Worm (Caenorhabditis elegans): ENCODE data around the gene fbxb-82.

Gene fbxb-82

DNA sequence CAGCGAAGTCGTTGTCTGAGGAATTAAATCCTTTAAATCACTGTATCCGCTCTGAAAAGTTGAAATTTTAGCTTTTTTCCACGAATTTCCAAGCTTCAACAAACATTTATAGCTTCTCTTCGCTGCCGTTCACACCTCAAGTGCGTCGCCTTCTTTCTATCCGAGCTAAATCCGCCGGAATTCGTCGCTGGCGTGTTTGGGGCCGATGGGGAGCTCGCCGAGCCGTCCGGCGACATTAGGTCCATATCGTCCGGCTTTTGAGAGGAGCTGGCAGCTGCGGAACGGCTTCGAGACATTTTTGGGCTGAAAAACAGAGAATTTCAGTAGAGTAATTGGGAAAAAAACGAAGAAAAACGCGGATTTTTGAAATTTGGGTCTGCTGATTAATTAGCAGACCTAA, 44.8 kb upstream of the fbxb-82 start, which contains the start of gene mxl-2:
mxl-2 (minus strand) TSS at position 303 of the 400 bp plus-strand sequence.
- no peak for TF ChIP-seq snpc-4 (tag; optimal IDR thresholded peaks at IDR 0.05)
- no peak for TF ChIP-seq unc-62 (GFP tag; optimal IDR thresholded peaks at IDR 0.05)
- TF ChIP-seq drap-1 (GFP tag; optimal IDR thresholded peaks at IDR 0.05): no peak
- no peak for TF ChIP-seq ceh-39 (tag; optimal IDR thresholded peaks at IDR 0.05)
- no peak for TF ChIP-seq bed-3 (GFP tag; optimal IDR thresholded peaks at IDR 0.05)
- no peak for TF ChIP-seq nhr-28 (tag; optimal IDR thresholded peaks at IDR 0.05)
- no peak for TF ChIP-seq blmp-1 (tag; optimal IDR thresholded peaks at IDR 0.05)
- no peak for TF ChIP-seq nhr-76 (tag; optimal IDR thresholded peaks at IDR 0.05)
- no peak for TF ChIP-seq ham-2 (GFP tag; optimal IDR thresholded peaks at IDR 0.05)
- no peak for TF ChIP-seq tbx-8 (GFP tag; optimal IDR thresholded peaks at IDR 0.05)
- TF ChIP-seq sem-2 (GFP tag; optimal IDR thresholded peaks at IDR 0.05): no peak
- no peak for TF ChIP-seq mab-5 (tag; optimal IDR thresholded peaks at IDR 0.05)
- TF ChIP-seq cnd-1 (tag; optimal IDR thresholded peaks at IDR 0.05): no peak
- TF ChIP-seq lin-32 (GFP tag; optimal IDR thresholded peaks at IDR 0.05): no peak
- no peak for TF ChIP-seq unc-120 (tag; optimal IDR thresholded peaks at IDR 0.05; ENCODE audit: poor library complexity, severe bottlenecking)

- TF ChIP-seq bed-3 (GFP tag; optimal IDR thresholded peaks at IDR 0.05) (no peak), zip-8 (tag; optimal IDR thresholded peaks at IDR 0.05) (peak; percentile 83)
These were observed 41.3 kb upstream of the fbxb-82 start for ce11 chrIII:184335-184734.

DNA sequence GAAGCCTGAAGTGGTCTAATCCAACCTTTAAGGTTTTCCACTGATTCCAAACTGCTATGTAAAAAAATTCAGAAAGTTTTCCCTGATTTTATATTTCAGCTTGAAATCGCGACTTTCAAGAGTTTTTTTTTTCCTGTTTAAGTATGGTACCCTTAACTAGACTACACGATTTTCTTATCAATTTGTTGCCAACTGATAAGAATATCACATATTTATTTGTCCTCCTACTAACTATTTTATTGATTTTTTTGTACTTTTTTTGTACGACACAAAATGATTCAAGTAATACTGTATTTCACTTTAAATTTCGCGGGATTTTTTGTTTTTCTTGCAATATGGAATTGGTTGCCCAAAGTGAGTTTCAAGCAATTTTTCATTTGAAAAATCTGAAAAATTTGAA, 40.1 kb upstream of the fbxb-82 start:
- no peak for TF ChIP-seq unc-62 (GFP tag; optimal IDR thresholded peaks at IDR 0.05)
- TF ChIP-seq elt-1 (tag; optimal IDR thresholded peaks at IDR 0.05; ENCODE audit: borderline replicate concordance, insufficient read depth): no peak
- no peak for TF ChIP-seq ces-1 (GFP tag; optimal IDR thresholded peaks at IDR 0.05)
- no peak for TF ChIP-seq elt-3 (tag; optimal IDR thresholded peaks at IDR 0.05)
- no peak for TF ChIP-seq tbx-8 (GFP tag; optimal IDR thresholded peaks at IDR 0.05)
- TF ChIP-seq drap-1 (GFP tag; optimal IDR thresholded peaks at IDR 0.05): no peak
- TF ChIP-seq nhr-2 (tag; optimal IDR thresholded peaks at IDR 0.05): no peak
- TF ChIP-seq flh-1 (GFP tag; optimal IDR thresholded peaks at IDR 0.05): no peak
- TF ChIP-seq ceh-43 (GFP tag; optimal IDR thresholded peaks at IDR 0.05): no peak
- no peak for TF ChIP-seq hlh-1 (tag; optimal IDR thresholded peaks at IDR 0.05)
- no peak for TF ChIP-seq ceh-83 (GFP tag; optimal IDR thresholded peaks at IDR 0.05)
- no peak for TF ChIP-seq pha-4 (tag; optimal IDR thresholded peaks at IDR 0.05)
- TF ChIP-seq mls-2 (tag; optimal IDR thresholded peaks at IDR 0.05): no peak
- no peak for TF ChIP-seq nhr-76 (tag; optimal IDR thresholded peaks at IDR 0.05)

ce11 chrIII:182080-182479, 39.1 kb upstream of the fbxb-82 start, which contains the start of gene F40G9.15:
F40G9.15 (plus strand) TSS chrIII:182380.
- TF ChIP-seq unc-39 (tag; optimal IDR thresholded peaks at IDR 0.05) (no peak), ceh-43 (GFP tag; optimal IDR thresholded peaks at IDR 0.05) (no peak), cnd-1 (tag; optimal IDR thresholded peaks at IDR 0.05) (no peak), mls-2 (tag; optimal IDR thresholded peaks at IDR 0.05) (no peak), ces-1 (GFP tag; optimal IDR thresholded peaks at IDR 0.05) (no peak), M03D4.4 (tag; optimal IDR thresholded peaks at IDR 0.05) (no peak), tbx-8 (GFP tag; optimal IDR thresholded peaks at IDR 0.05) (no peak), mab-5 (tag; optimal IDR thresholded peaks at IDR 0.05) (no peak), unc-62 (GFP tag; optimal IDR thresholded peaks at IDR 0.05) (no peak), pha-4 (tag; optimal IDR thresholded peaks at IDR 0.05) (no peak)

ce11 chrIII:180963-181362, 37.9 kb upstream of the fbxb-82 start, which contains the start of gene F40G9.5:
F40G9.5 (plus strand) TSS chrIII:181263.
- no peak for TF ChIP-seq sptf-1 (tag; optimal IDR thresholded peaks at IDR 0.05)
- no peak for TF ChIP-seq elt-3 (tag; optimal IDR thresholded peaks at IDR 0.05)
- TF ChIP-seq nhr-2 (tag; optimal IDR thresholded peaks at IDR 0.05): no peak
- TF ChIP-seq lsy-2 (tag; optimal IDR thresholded peaks at IDR 0.05): no peak
- no peak for TF ChIP-seq bed-3 (GFP tag; optimal IDR thresholded peaks at IDR 0.05)
- TF ChIP-seq lin-13 (tag; optimal IDR thresholded peaks at IDR 0.05): no peak
- no peak for TF ChIP-seq unc-62 (GFP tag; optimal IDR thresholded peaks at IDR 0.05)
- TF ChIP-seq nhr-237 (tag; optimal IDR thresholded peaks at IDR 0.05): no peak
- no peak for TF ChIP-seq flh-1 (GFP tag; optimal IDR thresholded peaks at IDR 0.05)
- TF ChIP-seq zip-8 (tag; optimal IDR thresholded peaks at IDR 0.05): no peak
- TF ChIP-seq nhr-28 (tag; optimal IDR thresholded peaks at IDR 0.05): no peak
- TF ChIP-seq elt-1 (tag; optimal IDR thresholded peaks at IDR 0.05; ENCODE audit: borderline replicate concordance, insufficient read depth): no peak
- no peak for TF ChIP-seq lin-32 (GFP tag; optimal IDR thresholded peaks at IDR 0.05)
- no peak for TF ChIP-seq tbx-8 (GFP tag; optimal IDR thresholded peaks at IDR 0.05)
- TF ChIP-seq ztf-11 (tag; optimal IDR thresholded peaks at IDR 0.05): no peak
- TF ChIP-seq ceh-83 (GFP tag; optimal IDR thresholded peaks at IDR 0.05): no peak

Measured in whole organism, mixed stage, embryonic.